Worm (Caenorhabditis elegans) whole organism, L1 larva: ENCODE results near the gene B0303.16.

ENCODE experiments used
- aly-2 ChIP-seq: fragments of 150-350 bp; optimal IDR thresholded peaks from 2 replicates; lab custom pipeline; 2014; ENCODE audit warnings: missing biosample characterization, missing genetic modification characterization
- lin-35 ChIP-seq, 2 experiments: fragments of 150-350 bp; optimal IDR thresholded peaks; 2 replicates each; lab custom pipeline; 2014; ENCODE audit warnings: missing biosample characterization in 2 of 2, missing genetic modification characterization in 2 of 2, missing genetic modification reagents in 2 of 2
- nhr-237 ChIP-seq: fragments of 150-350 bp; optimal IDR thresholded peaks from 2 replicates; lab custom pipeline; 2014; ENCODE audit warnings: missing biosample characterization, missing genetic modification characterization
- sup-37 ChIP-seq: fragments of 200-800 bp; sonication (Bioruptor generic); optimal IDR thresholded peaks from 2 replicates; lab custom pipeline; 2018; ENCODE audit warnings: mild to moderate bottlenecking, missing genetic modification characterization, missing compliant biosample characterization
- unc-130 ChIP-seq: fragments of 150-350 bp; optimal IDR thresholded peaks from 2 replicates; lab custom pipeline; 2017; ENCODE audit warnings: missing biosample characterization, missing genetic modification characterization, inconsistent platforms
- unc-86 ChIP-seq: sonication (generic microtip); optimal IDR thresholded peaks from 2 replicates; lab custom pipeline; 2016; ENCODE audit warnings: missing genetic modification characterization, missing compliant biosample characterization

ce11 chrIII:8688438-8688946 lies 16.4 kb upstream of the B0303.16 start, which contains the start of gene hadb-1:
- TF ChIP-seq nhr-237 (no peak), sup-37 (GFP tag; lab: Kevin White, UChicago) (no peak), unc-86 (no peak), lin-35 (GFP tag; optimal IDR thresholded peaks at IDR 0.05; lab: Kevin White, UChicago) (peak in 1 of 2 experiments; percentile 28), aly-2 (tag; lab: Kevin White, UChicago) (no peak), unc-130 (tag; lab: Kevin White, UChicago) (no peak)
